Worm (Caenorhabditis elegans): ENCODE measurements around the gene Y50D4C.6.

DNA sequence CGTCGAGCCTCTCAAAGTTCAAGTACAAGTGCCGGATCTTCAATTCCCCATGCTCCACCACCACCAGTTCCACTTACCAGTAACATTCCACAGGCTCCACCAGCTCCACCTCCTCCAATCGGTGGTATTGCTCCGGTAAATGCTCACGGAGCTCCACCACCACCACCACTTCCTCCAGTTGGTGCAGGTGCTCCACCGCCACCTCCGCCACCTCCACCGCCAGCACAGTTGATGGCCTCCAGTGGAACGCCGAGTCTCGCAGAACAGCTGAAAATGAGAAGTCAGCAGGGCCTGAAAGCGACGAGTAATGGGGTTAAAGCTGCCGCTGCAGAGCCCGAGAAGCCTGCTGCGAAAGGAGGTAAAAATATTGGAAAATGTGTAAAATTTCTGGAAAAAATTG is 40.6 kb upstream of the Y50D4C.6 start:
- TF ChIP-seq him-1 (tag; optimal IDR thresholded peaks at IDR 0.05) (no peak), dao-5 (tag; optimal IDR thresholded peaks at IDR 0.05) (no peak)
